Fruit fly (Drosophila melanogaster) whole organism, embryonic: ENCODE measurements around the gene Gr64a.

Source experiments
- Abd-B ChIP-seq: fragments of 200-800 bp; sonication (Bioruptor generic); optimal IDR thresholded peaks from 2 replicates; lab custom pipeline; 2018; ENCODE audit warnings: missing biosample characterization, mild to moderate bottlenecking, missing genetic modification characterization, moderate library complexity
- Bteb2 ChIP-seq: fragments of 200-800 bp; sonication (Bioruptor generic); optimal IDR thresholded peaks from 2 replicates; lab custom pipeline; 2016; ENCODE audit warnings: missing biosample characterization, missing genetic modification characterization
- CG10209 ChIP-seq: fragments of 200-800 bp; sonication (Bioruptor generic); optimal IDR thresholded peaks from 3 replicates; lab custom pipeline; 2017; ENCODE audit warnings: missing biosample characterization, mild to moderate bottlenecking, missing genetic modification characterization, missing genetic modification reagents
- CG10267 ChIP-seq: fragments of 200-800 bp; sonication (Bioruptor generic); optimal IDR thresholded peaks from 2 replicates; lab custom pipeline; 2018; ENCODE audit warnings: missing biosample characterization, mild to moderate bottlenecking, missing genetic modification characterization, moderate library complexity
- CG10321 ChIP-seq: fragments of 200-800 bp; sonication (Bioruptor generic); IDR thresholded peaks from 2 replicates; pipeline ENCODE4 v1.3.6; 2022; ENCODE audit warnings: missing biosample characterization, missing genetic modification characterization
- CG10654 ChIP-seq: fragments of 200-800 bp; sonication (Bioruptor generic); optimal IDR thresholded peaks from 2 replicates; lab custom pipeline; 2016; ENCODE audit warnings: missing biosample characterization, missing genetic modification characterization
- CG10979 ChIP-seq: fragments of 200-800 bp; sonication (Bioruptor generic); optimal IDR thresholded peaks from 2 replicates; lab custom pipeline; 2018; ENCODE audit warnings: missing biosample characterization, mild to moderate bottlenecking, missing genetic modification characterization, moderate library complexity
- CG11723 ChIP-seq: fragments of 200-800 bp; sonication (Bioruptor generic); optimal IDR thresholded peaks from 2 replicates; lab custom pipeline; 2017; ENCODE audit warnings: missing biosample characterization, mild to moderate bottlenecking, missing genetic modification characterization
- CG12155 ChIP-seq: fragments of 200-800 bp; sonication (Bioruptor generic); optimal IDR thresholded peaks from 3 replicates; lab custom pipeline; 2016; ENCODE audit warnings: missing biosample characterization, missing genetic modification characterization
- CG12236 ChIP-seq: fragments of 200-800 bp; sonication (Bioruptor generic); optimal IDR thresholded peaks from 2 replicates; lab custom pipeline; 2016; ENCODE audit warnings: missing biosample characterization, missing genetic modification characterization
- CG12391 ChIP-seq: fragments of 200-800 bp; sonication (Bioruptor generic); optimal IDR thresholded peaks from 3 replicates; lab custom pipeline; 2018; ENCODE audit warnings: missing biosample characterization, mild to moderate bottlenecking, missing genetic modification characterization, moderate library complexity
- CG13287 ChIP-seq: fragments of 200-800 bp; sonication (Bioruptor generic); IDR thresholded peaks from 2 replicates; pipeline ENCODE4 v1.3.6; 2022; ENCODE audit warnings: missing biosample characterization, missing genetic modification characterization; ENCODE audit not compliant: partially characterized antibody
- CG13775 ChIP-seq: fragments of 200-800 bp; sonication (Bioruptor generic); optimal IDR thresholded peaks from 3 replicates; lab custom pipeline; 2017; ENCODE audit warnings: missing biosample characterization, mild to moderate bottlenecking, missing genetic modification characterization
- CG15269 ChIP-seq: fragments of 200-800 bp; sonication (Bioruptor generic); optimal IDR thresholded peaks from 2 replicates; lab custom pipeline; 2018; ENCODE audit warnings: missing biosample characterization, mild to moderate bottlenecking, missing genetic modification characterization, moderate library complexity
- CG1529 ChIP-seq: fragments of 200-800 bp; sonication (Bioruptor generic); optimal IDR thresholded peaks from 3 replicates; lab custom pipeline; 2018; ENCODE audit warnings: missing biosample characterization, missing genetic modification characterization
- CG1602 ChIP-seq: fragments of 200-800 bp; sonication (Bioruptor generic); optimal IDR thresholded peaks from 3 replicates; lab custom pipeline; 2016; ENCODE audit warnings: missing biosample characterization, missing genetic modification characterization
- CG16815 ChIP-seq: fragments of 200-800 bp; sonication (Bioruptor generic); optimal IDR thresholded peaks from 3 replicates; lab custom pipeline; 2017; ENCODE audit warnings: missing biosample characterization, mild to moderate bottlenecking, missing genetic modification characterization
- CG18262 ChIP-seq: fragments of 200-800 bp; optimal IDR thresholded peaks from 3 replicates; lab custom pipeline; 2019; ENCODE audit warnings: missing biosample characterization, mild to moderate bottlenecking, missing genetic modification characterization, moderate library complexity
- CG18619 ChIP-seq: fragments of 200-800 bp; sonication (Bioruptor generic); optimal IDR thresholded peaks from 3 replicates; lab custom pipeline; 2017; ENCODE audit warnings: missing biosample characterization, mild to moderate bottlenecking, missing genetic modification characterization
- CG32772 ChIP-seq: fragments of 200-800 bp; sonication (Bioruptor generic); IDR thresholded peaks from 2 replicates; pipeline ENCODE4 v1.3.6; 2022; ENCODE audit warnings: missing biosample characterization, missing genetic modification characterization
- CG4404 ChIP-seq: fragments of 200-800 bp; sonication (Bioruptor generic); IDR thresholded peaks from 2 replicates; pipeline ENCODE4 v1.3.6; 2022; ENCODE audit warnings: missing biosample characterization, missing genetic modification characterization
- CG4707 ChIP-seq: fragments of 200-800 bp; sonication (Bioruptor generic); optimal IDR thresholded peaks from 2 replicates; lab custom pipeline; 2018; ENCODE audit warnings: missing biosample characterization, mild to moderate bottlenecking, missing genetic modification characterization, moderate library complexity
- CG5953 ChIP-seq: fragments of 200-800 bp; sonication (Bioruptor generic); IDR thresholded peaks from 2 replicates; pipeline ENCODE4 v1.3.6; 2022; ENCODE audit warnings: missing biosample characterization, missing genetic modification characterization
- CG7357 ChIP-seq: fragments of 200-800 bp; sonication (Bioruptor generic); IDR thresholded peaks from 3 replicates; pipeline ENCODE4 v1.3.6; 2022; ENCODE audit warnings: missing biosample characterization, missing genetic modification characterization
- CG7839 ChIP-seq: fragments of 200-800 bp; sonication (Bioruptor generic); optimal IDR thresholded peaks from 3 replicates; lab custom pipeline; 2018; ENCODE audit warnings: missing biosample characterization, mild to moderate bottlenecking, missing genetic modification characterization, moderate library complexity
- CG8765 ChIP-seq: fragments of 200-800 bp; sonication (Bioruptor generic); IDR thresholded peaks from 2 replicates; pipeline ENCODE4 v1.3.6; 2022; ENCODE audit warnings: missing biosample characterization, missing genetic modification characterization
- Gug ChIP-seq: fragments of 200-800 bp; sonication (Bioruptor generic); IDR thresholded peaks from 4 replicates; pipeline ENCODE4 v1.3.6; 2022; ENCODE audit warnings: missing biosample characterization, missing genetic modification characterization
- Ravus ChIP-seq: fragments of 200-800 bp; sonication (Bioruptor generic); IDR thresholded peaks from 2 replicates; pipeline ENCODE4 v1.3.6; 2022; ENCODE audit warnings: missing biosample characterization, missing genetic modification characterization
- Xbp1 ChIP-seq: fragments of 200-800 bp; sonication (Bioruptor generic); optimal IDR thresholded peaks from 3 replicates; lab custom pipeline; 2016; ENCODE audit warnings: missing biosample characterization, mild to moderate bottlenecking, missing genetic modification characterization
- Xrp1 ChIP-seq: fragments of 200-800 bp; sonication (Bioruptor generic); IDR thresholded peaks from 2 replicates; pipeline ENCODE4 v1.3.6; 2022; ENCODE audit warnings: missing biosample characterization, missing genetic modification characterization
- cg ChIP-seq: fragments of 200-800 bp; sonication (Bioruptor generic); optimal IDR thresholded peaks from 3 replicates; lab custom pipeline; 2019; ENCODE audit warnings: missing biosample characterization, mild to moderate bottlenecking, missing genetic modification characterization, moderate library complexity
- crol ChIP-seq: fragments of 200-800 bp; sonication (Bioruptor generic); IDR thresholded peaks from 2 replicates; pipeline ENCODE4 v1.3.6; 2022; ENCODE audit warnings: missing biosample characterization, missing genetic modification characterization
- crp ChIP-seq, 2 experiments: fragments of 200-800 bp; sonication (Bioruptor generic); optimal IDR thresholded peaks; 2 replicates in 1 of 2; 3 replicates in 1 of 2; lab custom pipeline; 2017; ENCODE audit warnings: missing biosample characterization in 2 of 2, missing genetic modification characterization in 2 of 2, mild to moderate bottlenecking in 1 of 2, moderate library complexity in 1 of 2
- dati ChIP-seq: fragments of 200-800 bp; sonication (Bioruptor generic); IDR thresholded peaks from 2 replicates; pipeline ENCODE4 v1.3.6; 2022; ENCODE audit warnings: missing biosample characterization, missing genetic modification characterization
- ewg ChIP-seq: fragments of 200-800 bp; sonication (Bioruptor generic); optimal IDR thresholded peaks from 3 replicates; lab custom pipeline; 2017; ENCODE audit warnings: mild to moderate bottlenecking, missing biosample characterization, missing genetic modification reagents, missing genetic modification characterization
- ftz-f1 ChIP-seq: fragments of 200-800 bp; sonication (Bioruptor generic); optimal IDR thresholded peaks from 2 replicates; lab custom pipeline; 2016; ENCODE audit warnings: missing biosample characterization, missing genetic modification characterization
- grau ChIP-seq: fragments of 200-800 bp; optimal IDR thresholded peaks from 3 replicates; lab custom pipeline; 2019; ENCODE audit warnings: missing biosample characterization, mild to moderate bottlenecking, missing genetic modification characterization, moderate library complexity
- her ChIP-seq: fragments of 200-800 bp; sonication (Bioruptor generic); optimal IDR thresholded peaks from 2 replicates; lab custom pipeline; 2016; ENCODE audit warnings: missing biosample characterization, missing genetic modification characterization
- hth ChIP-seq: fragments of >200 bp; optimal IDR thresholded peaks from 2 replicates; lab custom pipeline; 2017; ENCODE audit warnings: inconsistent platforms
- lilli ChIP-seq: fragments of 200-800 bp; sonication (Bioruptor generic); optimal IDR thresholded peaks from 3 replicates; lab custom pipeline; 2016; ENCODE audit warnings: missing biosample characterization, missing genetic modification characterization
- lmd ChIP-seq: fragments of 200-800 bp; sonication (Bioruptor generic); IDR thresholded peaks from 2 replicates; pipeline ENCODE4 v1.3.6; 2022; ENCODE audit warnings: missing biosample characterization, missing genetic modification characterization
- p53 ChIP-seq: fragments of 200-800 bp; sonication (Bioruptor generic); optimal IDR thresholded peaks from 2 replicates; lab custom pipeline; 2016; ENCODE audit warnings: missing biosample characterization, missing genetic modification characterization
- peb ChIP-seq: fragments of 200-800 bp; sonication (Bioruptor generic); IDR thresholded peaks from 2 replicates; pipeline ENCODE4 v1.3.6; 2022; ENCODE audit warnings: missing biosample characterization, missing genetic modification characterization
- prd ChIP-seq, 3 experiments: fragments of >200 bp in 2 of 3; fragments of 200-800 bp in 1 of 3; sonication (Bioruptor generic) in 1 of 3; optimal IDR thresholded peaks in 2 of 3; IDR thresholded peaks in 1 of 3; 2 replicates in 2 of 3; 3 replicates in 1 of 3; pipeline versions ENCODE4 v1.3.6 to Lab custom; 2017 to 2022; ENCODE audit warnings: missing biosample characterization in 1 of 3, missing genetic modification characterization in 1 of 3
- so ChIP-seq: fragments of 200-800 bp; sonication (Bioruptor generic); IDR thresholded peaks from 3 replicates; pipeline ENCODE4 v1.3.6; 2022; ENCODE audit warnings: missing biosample characterization, missing genetic modification characterization
- sqz ChIP-seq: fragments of 200-800 bp; sonication (Bioruptor generic); optimal IDR thresholded peaks from 3 replicates; lab custom pipeline; 2018; ENCODE audit warnings: missing biosample characterization, mild to moderate bottlenecking, missing genetic modification characterization
- stwl ChIP-seq: fragments of 200-800 bp; sonication (Bioruptor generic); optimal IDR thresholded peaks from 3 replicates; lab custom pipeline; 2018; ENCODE audit warnings: missing biosample characterization, mild to moderate bottlenecking, missing genetic modification characterization, moderate library complexity
- tup ChIP-seq: fragments of 200-800 bp; sonication (Bioruptor generic); optimal IDR thresholded peaks from 2 replicates; lab custom pipeline; 2016; ENCODE audit warnings: missing biosample characterization, mild to moderate bottlenecking, missing genetic modification characterization, moderate library complexity
- tx ChIP-seq: fragments of 200-800 bp; sonication (Bioruptor generic); optimal IDR thresholded peaks from 2 replicates; lab custom pipeline; 2016; ENCODE audit warnings: missing biosample characterization, missing genetic modification characterization
- unc-4 ChIP-seq: fragments of 200-800 bp; sonication (Bioruptor generic); IDR thresholded peaks from 2 replicates; pipeline ENCODE4 v1.3.6; 2022; ENCODE audit warnings: missing biosample characterization, missing genetic modification characterization; ENCODE audit not compliant: partially characterized antibody

Gene Gr64a

dm6 chr3L:4016754-4017153, 9.8 kb upstream of the Gr64a start (continued):
- TF ChIP-seq CG10321 (GFP tag; lab: Robert Waterston, UW) (no peak), crol (peak; percentile 21; the same call in 1 of the 2 replicates), CG16815 (peak; percentile 81), Xrp1 (GFP tag; lab: Robert Waterston, UW) (peak; percentile 86), crp (GFP tag; optimal IDR thresholded peaks at IDR 0.05; lab: Kevin White, UChicago) (no peak), CG12236 (GFP tag; lab: Kevin White, UChicago) (peak; percentile 39), Bteb2 (no peak), hth (lab: Kevin White, UChicago) (no peak), peb (GFP tag; lab: Robert Waterston, UW) (peak; percentile 57), Gug (peak; percentile 75; the same call in 3 of the 4 replicates), so (GFP tag; lab: Robert Waterston, UW) (0 out of 3 replicates have a peak, but pooled peaks have one; percentile 13), p53 (GFP tag; lab: Kevin White, UChicago) (peak; percentile 0), CG32772 (GFP tag; lab: Robert Waterston, UW) (peak; percentile 74), ewg (GFP tag; lab: Kevin White, UChicago) (peak; percentile 56), CG5953 (GFP tag; lab: Robert Waterston, UW) (peak; percentile 55; the same call in 1 of the 2 replicates), CG18619 (GFP tag; lab: Kevin White, UChicago) (peak; percentile 35), CG7839 (tag; lab: Kevin White, UChicago) (peak; percentile 70), stwl (tag; lab: Kevin White, UChicago) (peak; percentile 15), prd (optimal IDR thresholded peaks at IDR 0.05; lab: Kevin White, UChicago) (no peak), prd (GFP tag; IDR thresholded peaks at IDR 0.05; lab: Robert Waterston, UW) (peak; percentile 92), CG10267 (tag; lab: Kevin White, UChicago) (peak; percentile 58), CG10654 (GFP tag; lab: Kevin White, UChicago) (peak; percentile 61), CG10979 (tag; lab: Kevin White, UChicago) (peak; percentile 79), Abd-B (GFP tag; lab: Kevin White, UChicago) (peak; percentile 70), CG15269 (tag; lab: Kevin White, UChicago) (peak; percentile 29), lmd (GFP tag; lab: Robert Waterston, UW) (peak; percentile 71), CG4404 (peak; percentile 86), CG10209 (GFP tag; lab: Kevin White, UChicago) (peak; percentile 47), cg (GFP tag; lab: Kevin White, UChicago) (no peak), tx (GFP tag; lab: Kevin White, UChicago) (peak; percentile 21), CG11723 (GFP tag; lab: Kevin White, UChicago) (peak; percentile 21), unc-4 (no peak), CG7357 (GFP tag; lab: Robert Waterston, UW) (peak; percentile 50; the same call in 1 of the 3 replicates), grau (tag; lab: Kevin White, UChicago) (peak; percentile 93), her (GFP tag; lab: Kevin White, UChicago) (peak; percentile 12), ftz-f1 (GFP tag; lab: Kevin White, UChicago) (no peak), CG12155 (GFP tag; lab: Kevin White, UChicago) (peak; percentile 34), CG4707 (GFP tag; lab: Kevin White, UChicago) (peak; percentile 63), CG8765 (GFP tag; lab: Robert Waterston, UW) (peak; percentile 75; the same call in 1 of the 2 replicates), CG13287 (GFP tag; lab: Robert Waterston, UW) (no peak), Xbp1 (peak; percentile 75), lilli (GFP tag; lab: Kevin White, UChicago) (peak; percentile 51), CG18262 (peak; percentile 77), CG13775 (GFP tag; lab: Kevin White, UChicago) (peak; percentile 42), CG1602 (GFP tag; lab: Kevin White, UChicago) (peak; percentile 62), CG1529 (GFP tag; lab: Kevin White, UChicago) (peak; percentile 57), sqz (GFP tag; lab: Kevin White, UChicago) (peak; percentile 3), tup (GFP tag; lab: Kevin White, UChicago) (peak; percentile 1), dati (GFP tag; lab: Robert Waterston, UW) (peak; percentile 70), Ravus (GFP tag; lab: Robert Waterston, UW) (no peak), CG12391 (peak; percentile 61)
